Worm (Caenorhabditis elegans) whole organism, early embryonic: ENCODE data around the gene mksr-2.

Experiments
- B0310.2 ChIP-seq: sonication (generic microtip); optimal IDR thresholded peaks from 2 replicates; lab custom pipeline; 2016; ENCODE audit warnings: mild to moderate bottlenecking, missing genetic modification characterization, missing compliant biosample characterization
- aly-1 ChIP-seq: sonication (generic microtip); optimal IDR thresholded peaks from 2 replicates; lab custom pipeline; 2016; ENCODE audit warnings: missing genetic modification characterization, missing compliant biosample characterization
- ama-1 ChIP-seq: fragments of 150-350 bp; optimal IDR thresholded peaks from 2 replicates; lab custom pipeline; 2014
- ceh-13 ChIP-seq: fragments of 200-800 bp; sonication (Bioruptor generic); optimal IDR thresholded peaks from 2 replicates; lab custom pipeline; 2018; ENCODE audit warnings: mild to moderate bottlenecking, missing genetic modification characterization, missing compliant biosample characterization
- ceh-36 ChIP-seq: sonication (generic microtip); optimal IDR thresholded peaks from 2 replicates; lab custom pipeline; 2016; ENCODE audit warnings: missing genetic modification characterization, inconsistent platforms, missing compliant biosample characterization
- ets-7 ChIP-seq: sonication (generic microtip); optimal IDR thresholded peaks from 2 replicates; lab custom pipeline; 2016; ENCODE audit warnings: missing genotype, missing genetic modification characterization, missing compliant biosample characterization
- flt-1 ChIP-seq: fragments of 200-800 bp; sonication (Bioruptor generic); IDR thresholded peaks from 2 replicates; pipeline ENCODE4 v1.3.6; 2022; ENCODE audit warnings: missing genetic modification characterization, missing compliant biosample characterization
- hmbx-1 ChIP-seq: sonication (generic microtip); optimal IDR thresholded peaks from 2 replicates; lab custom pipeline; 2016; ENCODE audit warnings: mild to moderate bottlenecking, missing genetic modification characterization, missing compliant biosample characterization
- hmg-4 ChIP-seq: fragments of 200-800 bp; sonication (Bioruptor generic); optimal IDR thresholded peaks from 2 replicates; lab custom pipeline; 2018; ENCODE audit warnings: mild to moderate bottlenecking, missing genetic modification characterization, missing compliant biosample characterization
- pes-1 ChIP-seq: fragments of 200-800 bp; sonication (Bioruptor generic); IDR thresholded peaks from 2 replicates; pipeline ENCODE4 v1.3.6; 2022; ENCODE audit warnings: missing genetic modification reagents, missing genetic modification characterization, missing compliant biosample characterization
- scrt-1 ChIP-seq: fragments of 200-800 bp; sonication (Bioruptor generic); IDR thresholded peaks from 2 replicates; pipeline ENCODE4 v1.3.6; 2022; ENCODE audit warnings: missing genetic modification characterization, missing compliant biosample characterization
- sea-1 ChIP-seq: fragments of 200-800 bp; sonication (Bioruptor generic); conservative IDR thresholded peaks from 2 replicates; pipeline ENCODE4 v1.3.6; 2022; ENCODE audit warnings: missing genetic modification characterization, missing compliant biosample characterization
- tbx-11 ChIP-seq: fragments of 200-800 bp; sonication (Bioruptor generic); IDR thresholded peaks from 2 replicates; pipeline ENCODE4 v1.3.6; 2022; ENCODE audit warnings: missing genetic modification characterization, missing compliant biosample characterization

ce11 chrIV:2329540-2329939, 23.2 kb upstream of the mksr-2 start, which contains the start of gene nhr-236:
- TF ChIP-seq ama-1 (lab: Kevin White, UChicago) (no peak), ceh-36 (tag; lab: Kevin White, UChicago) (no peak), ets-7 (tag; lab: Kevin White, UChicago) (no peak), flt-1 (GFP tag; lab: Robert Waterston, UW) (no peak), pes-1 (GFP tag; lab: Robert Waterston, UW) (no peak), hmg-4 (GFP tag; lab: Kevin White, UChicago) (no peak), hmbx-1 (tag; lab: Kevin White, UChicago) (no peak), sea-1 (GFP tag; lab: Robert Waterston, UW) (no peak), ceh-13 (GFP tag; lab: Kevin White, UChicago) (no peak), tbx-11 (no peak), aly-1 (tag; lab: Kevin White, UChicago) (no peak), B0310.2 (tag; lab: Kevin White, UChicago) (no peak), scrt-1 (GFP tag; lab: Robert Waterston, UW) (no peak)
